Fruit fly (Drosophila melanogaster): ENCODE data around the gene GILT2.

Gene GILT2

DNA sequence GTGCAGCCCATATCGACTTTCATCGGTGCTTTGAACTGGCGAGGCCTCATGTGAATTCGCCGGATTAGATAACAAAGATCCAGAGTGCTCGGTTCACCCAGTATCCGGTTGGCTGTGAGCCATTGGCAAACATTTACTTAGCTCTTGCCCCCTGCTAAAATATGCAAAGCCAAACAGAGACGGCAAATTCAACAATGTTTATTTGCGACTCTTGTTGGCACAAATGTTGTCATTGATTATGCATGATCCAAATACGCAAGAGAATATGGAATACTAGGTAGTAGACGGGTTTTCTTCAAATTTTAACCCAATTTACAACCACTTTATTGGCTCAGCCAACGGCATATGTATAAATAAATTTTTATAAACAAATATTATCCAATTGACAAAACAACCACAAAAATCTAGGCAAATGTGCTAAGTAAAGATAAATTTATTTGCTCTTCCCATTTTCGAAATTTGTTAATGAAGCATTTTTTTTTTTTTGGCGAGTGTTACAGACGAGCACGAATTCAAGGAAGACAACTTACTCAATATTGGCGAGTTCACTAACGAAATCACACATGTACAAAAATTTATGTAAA is 26.1 kb upstream of the GILT2 start (continued):
- TF ChIP-seq CG7839 (tag; optimal IDR thresholded peaks at IDR 0.05): peak; percentile 60
- no peak for TF ChIP-seq pan (optimal IDR thresholded peaks at IDR 0.05)
- peak in 1 of 2 experiments; percentile 48 for TF ChIP-seq pan (GFP tag; optimal IDR thresholded peaks at IDR 0.05 in 1 of 2, IDR thresholded peaks at IDR 0.05 in 1 of 2)
- TF ChIP-seq CG13123 (GFP tag; optimal IDR thresholded peaks at IDR 0.05): peak; percentile 26
- peak; percentile 67 for TF ChIP-seq Dip3 (GFP tag; optimal IDR thresholded peaks at IDR 0.05)
- TF ChIP-seq dmrt11E (tag; optimal IDR thresholded peaks at IDR 0.05): no peak
- TF ChIP-seq oc (tag; optimal IDR thresholded peaks at IDR 0.05): no peak
- peak in 1 of 2 experiments; percentile 7 for TF ChIP-seq Eip74EF (GFP tag; optimal IDR thresholded peaks at IDR 0.05)
- peak; percentile 46 for TF ChIP-seq CG9609 (GFP tag; optimal IDR thresholded peaks at IDR 0.05)
- peak; percentile 25 for TF ChIP-seq CG17359 (tag; optimal IDR thresholded peaks at IDR 0.05)
- TF ChIP-seq CG7928 (GFP tag; optimal IDR thresholded peaks at IDR 0.05): peak; percentile 68
- TF ChIP-seq CG4360 (GFP tag; IDR thresholded peaks at IDR 0.05): no peak
- TF ChIP-seq CrebB (tag; optimal IDR thresholded peaks at IDR 0.05): peak; percentile 62
- peak; percentile 18 for TF ChIP-seq Sry-δ (GFP tag; optimal IDR thresholded peaks at IDR 0.05)
- TF ChIP-seq wek (GFP tag; optimal IDR thresholded peaks at IDR 0.05): peak; percentile 38
- TF ChIP-seq CG12659 (GFP tag; optimal IDR thresholded peaks at IDR 0.05): peak; percentile 77
- TF ChIP-seq Ets97D (GFP tag; optimal IDR thresholded peaks at IDR 0.05): no peak
- TF ChIP-seq CG17912 (GFP tag; optimal IDR thresholded peaks at IDR 0.05): no peak
- TF ChIP-seq disco-r (GFP tag; optimal IDR thresholded peaks at IDR 0.05): no peak
- TF ChIP-seq CG4820 (GFP tag; optimal IDR thresholded peaks at IDR 0.05): no peak
- TF ChIP-seq onecut (GFP tag; IDR thresholded peaks at IDR 0.05): peak; percentile 7; the same call in 1 of the 2 replicates
- no peak for TF ChIP-seq z (GFP tag; IDR thresholded peaks at IDR 0.05)
- TF ChIP-seq CG43689 (GFP tag; IDR thresholded peaks at IDR 0.05): peak; percentile 58; the same call in 1 of the 2 replicates
- TF ChIP-seq sqz (GFP tag; optimal IDR thresholded peaks at IDR 0.05): no peak
- peak; percentile 30 for TF ChIP-seq CG34376 (GFP tag; optimal IDR thresholded peaks at IDR 0.05)
- TF ChIP-seq Dfd (GFP tag; optimal IDR thresholded peaks at IDR 0.05): no peak
- peak; percentile 40; the same call in 1 of the 2 replicates for TF ChIP-seq CG32767 (GFP tag; IDR thresholded peaks at IDR 0.05)
- TF ChIP-seq CG15696 (tag; optimal IDR thresholded peaks at IDR 0.05): peak; percentile 18
- no peak for TF ChIP-seq h (optimal IDR thresholded peaks at IDR 0.05)
- peak; percentile 81 for TF ChIP-seq rib (GFP tag; IDR thresholded peaks at IDR 0.05)
- peak; percentile 27 for TF ChIP-seq Hsf (GFP tag; optimal IDR thresholded peaks at IDR 0.05)
- TF ChIP-seq salm (tag; optimal IDR thresholded peaks at IDR 0.05): no peak
- peak; percentile 60 for TF ChIP-seq scrt (GFP tag; optimal IDR thresholded peaks at IDR 0.05)
- TF ChIP-seq dpn (GFP tag; optimal IDR thresholded peaks at IDR 0.05): peak; percentile 36 to 59
- no peak for TF ChIP-seq Elba2 (GFP tag; optimal IDR thresholded peaks at IDR 0.05)
- TF ChIP-seq CG15269 (tag; optimal IDR thresholded peaks at IDR 0.05): peak; percentile 78
- TF ChIP-seq CG10431 (GFP tag; optimal IDR thresholded peaks at IDR 0.05): no peak
- peak; percentile 9 for TF ChIP-seq CG1647 (GFP tag; optimal IDR thresholded peaks at IDR 0.05)
- 0 out of 2 replicates have a peak, but pooled peaks have one; percentile 10 for TF ChIP-seq Oaz (GFP tag; IDR thresholded peaks at IDR 0.05)
- TF ChIP-seq jumu (GFP tag; optimal IDR thresholded peaks at IDR 0.05): peak; percentile 4
- no peak for TF ChIP-seq hbn (GFP tag; IDR thresholded peaks at IDR 0.05; ENCODE audit: partially characterized antibody)
- TF ChIP-seq slou (GFP tag; optimal IDR thresholded peaks at IDR 0.05): peak; percentile 10
- TF ChIP-seq Nf-YC (tag; optimal IDR thresholded peaks at IDR 0.05): peak; percentile 34
- TF ChIP-seq CG12942 (GFP tag; optimal IDR thresholded peaks at IDR 0.05): peak; percentile 51
- peak; percentile 48 for TF ChIP-seq YL-1 (GFP tag; optimal IDR thresholded peaks at IDR 0.05)
- peak; percentile 83 for TF ChIP-seq CG12071 (GFP tag; optimal IDR thresholded peaks at IDR 0.05)
- peak; percentile 54 for TF ChIP-seq CG7556 (GFP tag; optimal IDR thresholded peaks at IDR 0.05)
- no peak for TF ChIP-seq nerfin-2 (GFP tag; IDR thresholded peaks at IDR 0.05; ENCODE audit: partially characterized antibody)
- no peak for TF ChIP-seq ase (GFP tag; IDR thresholded peaks at IDR 0.05)
- peak; percentile 2 for TF ChIP-seq pzg (GFP tag; optimal IDR thresholded peaks at IDR 0.05)
